Worm (Caenorhabditis elegans) whole organism, L1 larva: ENCODE results near the gene F45D11.11.

Source experiments
- egl-27 ChIP-seq, 2 experiments: fragments of 150-350 bp in 1 of 2; sonication (generic microtip); optimal IDR thresholded peaks; 3 replicates each; lab custom pipeline; 2017 to 2018; ENCODE audit warnings: missing biosample characterization in 2 of 2, missing genetic modification characterization in 2 of 2, missing genetic modification reagents in 2 of 2
- fos-1 ChIP-seq: fragments of 150-350 bp; optimal IDR thresholded peaks from 2 replicates; lab custom pipeline; 2014; ENCODE audit warnings: missing biosample characterization, missing genetic modification characterization
- nhr-28 ChIP-seq: fragments of 150-350 bp; optimal IDR thresholded peaks from 2 replicates; lab custom pipeline; 2014; ENCODE audit warnings: missing biosample characterization, missing genetic modification characterization
- unc-130 ChIP-seq: fragments of 150-350 bp; optimal IDR thresholded peaks from 2 replicates; lab custom pipeline; 2017; ENCODE audit warnings: missing biosample characterization, missing genetic modification characterization, inconsistent platforms

DNA sequence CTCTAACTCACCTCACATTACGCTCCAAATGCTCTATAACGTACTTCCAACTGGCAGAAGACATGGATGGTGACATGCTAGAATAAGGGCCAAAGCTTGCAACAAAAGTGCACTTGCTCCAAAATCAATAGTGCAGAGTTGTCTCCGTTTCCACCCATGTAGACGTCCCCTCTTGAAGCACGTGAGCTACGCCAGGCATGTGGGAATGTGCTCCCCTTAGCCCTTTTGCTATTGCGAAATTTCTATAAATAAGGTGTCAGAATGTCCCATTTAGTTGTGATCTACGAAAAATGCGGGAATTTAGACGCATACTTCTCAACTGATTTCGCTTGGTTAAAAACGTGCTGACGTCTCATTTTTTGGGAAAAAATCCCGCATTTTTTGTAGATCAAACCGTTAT, 45.6 kb downstream of the F45D11.11 start:
- TF ChIP-seq egl-27 (tag; optimal IDR thresholded peaks at IDR 0.05; lab: Kevin White, UChicago) (no peak), unc-130 (tag; lab: Kevin White, UChicago) (no peak), nhr-28 (no peak), fos-1 (tag; lab: Kevin White, UChicago) (no peak)
